Worm (Caenorhabditis elegans): ENCODE data around the gene dhs-6.

ce11 chrII:5578035-5578434 is 41.1 kb downstream of the dhs-6 start, which contains the start of gene T25E4.1:
- TF ChIP-seq blmp-1 (tag; optimal IDR thresholded peaks at IDR 0.05), result no peak
- TF ChIP-seq unc-39 (tag; optimal IDR thresholded peaks at IDR 0.05), result no peak
- TF ChIP-seq hlh-1 (tag; optimal IDR thresholded peaks at IDR 0.05), result no peak
- TF ChIP-seq tbx-8 (GFP tag; optimal IDR thresholded peaks at IDR 0.05), result no peak
- TF ChIP-seq nhr-237 (tag; optimal IDR thresholded peaks at IDR 0.05), result no peak
- TF ChIP-seq lsy-2 (tag; optimal IDR thresholded peaks at IDR 0.05), result no peak
- no peak for TF ChIP-seq snpc-4 (tag; optimal IDR thresholded peaks at IDR 0.05)

Data from whole organism, mixed stage, embryonic.